Worm (Caenorhabditis elegans): ENCODE measurements around the gene dct-14.

Gene dct-14

ce11 chrV:20544610-20545009 is 44.3 kb upstream of the dct-14 start:
- TF ChIP-seq mdt-29 (GFP tag; IDR thresholded peaks at IDR 0.05) (no peak), nhr-111 (GFP tag; optimal IDR thresholded peaks at IDR 0.05) (no peak), T26A8.4 (GFP tag; IDR thresholded peaks at IDR 0.05) (no peak), hlh-30 (tag; optimal IDR thresholded peaks at IDR 0.05; ENCODE audit: insufficient read depth) (no peak), ceh-20 (GFP tag; IDR thresholded peaks at IDR 0.05) (no peak), daf-16 (GFP tag; optimal IDR thresholded peaks at IDR 0.05) (no peak), daf-16 (tag; optimal IDR thresholded peaks at IDR 0.05) (peak; percentile 84), nhr-77 (tag; optimal IDR thresholded peaks at IDR 0.05) (peak; percentile 23), set-16 (GFP tag; IDR thresholded peaks at IDR 0.05) (no peak), duxl-1 (tag; optimal IDR thresholded peaks at IDR 0.05; ENCODE audit: poor library complexity) (no peak), cey-2 (tag; optimal IDR thresholded peaks at IDR 0.05; ENCODE audit: borderline replicate concordance, insufficient read depth) (no peak), unc-62 (GFP tag; optimal IDR thresholded peaks at IDR 0.05 in 1 of 2) (no peak), unc-62 (tag; optimal IDR thresholded peaks at IDR 0.05) (no peak), mxl-3 (GFP tag; optimal IDR thresholded peaks at IDR 0.05) (no peak), ceh-44 (GFP tag; IDR thresholded peaks at IDR 0.05) (no peak), php-3 (GFP tag; IDR thresholded peaks at IDR 0.05) (no peak), nhr-28 (tag; optimal IDR thresholded peaks at IDR 0.05) (peak; percentile 56)

- TF ChIP-seq ZK337.2 (GFP tag; IDR thresholded peaks at IDR 0.05) (no peak), lin-13 (GFP tag; optimal IDR thresholded peaks at IDR 0.05) (no peak), unc-130 (GFP tag; optimal IDR thresholded peaks at IDR 0.05) (no peak), lsy-2 (tag; optimal IDR thresholded peaks at IDR 0.05) (no peak), hlh-30 (tag; optimal IDR thresholded peaks at IDR 0.05; ENCODE audit: insufficient read depth) (no peak), F26F4.8 (GFP tag; conservative IDR thresholded peaks at IDR 0.05) (no peak), Y105C5A.15 (GFP tag; IDR thresholded peaks at IDR 0.05) (no peak), dve-1 (tag; optimal IDR thresholded peaks at IDR 0.05; ENCODE audit: insufficient read depth) (no peak), unc-39 (tag; optimal IDR thresholded peaks at IDR 0.05) (no peak), ceh-62 (tag; optimal IDR thresholded peaks at IDR 0.05) (no peak)
Measured at ce11 chrV:20544092-20544491, 43.8 kb upstream of the dct-14 start, which contains the start of gene slc-36.3. Gene slc-36.3, minus strand, starts transcription at chrV:20544192.

ce11 chrV:20539055-20539454 is 38.8 kb upstream of the dct-14 start, which contains the start of gene Y38H6C.16:
Gene Y38H6C.16, minus strand, starts transcription at chrV:20539347.
- TF ChIP-seq dpl-1 (GFP tag; optimal IDR thresholded peaks at IDR 0.05) (no peak), lin-39 (tag; optimal IDR thresholded peaks at IDR 0.05) (no peak), dve-1 (tag; optimal IDR thresholded peaks at IDR 0.05; ENCODE audit: insufficient read depth) (no peak), snpc-4 (tag; optimal IDR thresholded peaks at IDR 0.05) (no peak), unc-62 (GFP tag; optimal IDR thresholded peaks at IDR 0.05 in 1 of 2) (no peak), unc-62 (tag; optimal IDR thresholded peaks at IDR 0.05) (no peak), cey-2 (tag; optimal IDR thresholded peaks at IDR 0.05; ENCODE audit: borderline replicate concordance, insufficient read depth) (no peak), F37D6.2 (tag; optimal IDR thresholded peaks at IDR 0.05) (no peak), mdl-1 (tag; optimal IDR thresholded peaks at IDR 0.05) (no peak), spr-1 (tag; optimal IDR thresholded peaks at IDR 0.05) (no peak), zfp-2 (tag; optimal IDR thresholded peaks at IDR 0.05) (no peak), nhr-237 (tag; optimal IDR thresholded peaks at IDR 0.05) (no peak), nhr-10 (tag; optimal IDR thresholded peaks at IDR 0.05) (no peak), Y75B8A.6 (GFP tag; IDR thresholded peaks at IDR 0.05) (no peak), nhr-102 (tag; optimal IDR thresholded peaks at IDR 0.05) (no peak), skn-1 (tag; optimal IDR thresholded peaks at IDR 0.05) (no peak), ctbp-1 (GFP tag; IDR thresholded peaks at IDR 0.05) (no peak), nhr-41 (GFP tag; IDR thresholded peaks at IDR 0.05) (no peak), hif-1 (tag; optimal IDR thresholded peaks at IDR 0.05) (no peak), ZK546.5 (tag; optimal IDR thresholded peaks at IDR 0.05) (no peak)

Measured in whole organism, L4 larva.